Worm (Caenorhabditis elegans): ENCODE results near the gene mrpl-2.

DNA sequence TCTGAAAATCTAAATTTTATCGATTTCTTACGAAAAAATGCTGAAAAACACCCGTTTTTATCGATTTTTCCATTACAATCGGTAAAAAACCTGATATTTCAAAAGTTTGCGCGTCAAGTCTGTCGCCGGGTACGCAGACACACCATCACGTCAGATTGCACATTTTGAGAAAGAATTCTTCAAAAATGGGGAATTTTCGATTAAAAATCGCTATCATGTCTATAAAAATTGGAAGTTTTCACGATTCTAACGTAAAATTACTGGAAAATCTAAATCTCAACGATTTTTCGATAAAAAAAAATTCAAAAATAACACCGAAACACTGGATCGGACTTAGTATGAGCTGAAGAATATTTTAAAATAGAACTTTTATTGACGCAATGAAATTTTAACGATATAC, 21.2 kb downstream of the mrpl-2 start, which contains the start of gene F56B3.4:
- TF ChIP-seq nhr-6 (tag; optimal IDR thresholded peaks at IDR 0.05) (no peak), lin-13 (GFP tag; optimal IDR thresholded peaks at IDR 0.05) (no peak), mxl-3 (GFP tag; optimal IDR thresholded peaks at IDR 0.05) (no peak), lsy-2 (tag; optimal IDR thresholded peaks at IDR 0.05) (no peak), unc-130 (GFP tag; optimal IDR thresholded peaks at IDR 0.05) (no peak), ztf-7 (tag; optimal IDR thresholded peaks at IDR 0.05) (no peak), snpc-4 (tag; optimal IDR thresholded peaks at IDR 0.05) (no peak), ceh-82 (tag; optimal IDR thresholded peaks at IDR 0.05) (no peak), spr-1 (tag; optimal IDR thresholded peaks at IDR 0.05) (no peak), mxl-2 (GFP tag; conservative IDR thresholded peaks at IDR 0.05) (no peak), unc-62 (GFP tag; optimal IDR thresholded peaks at IDR 0.05 in 1 of 2) (no peak), unc-62 (tag; optimal IDR thresholded peaks at IDR 0.05) (no peak)

Measured in whole organism, L4 larva.